Worm (Caenorhabditis elegans): ENCODE measurements around the gene C04G6.2.

Gene C04G6.2

ce11 chrII:5092362-5093281 is at the start of gene C04G6.2:
Gene C04G6.2 (plus strand): TSS chrII:5093231.
- TF ChIP-seq lin-13 (GFP tag; optimal IDR thresholded peaks at IDR 0.05): peak; percentile 31
- no peak for TF ChIP-seq elt-3 (tag; optimal IDR thresholded peaks at IDR 0.05)
- no peak for TF ChIP-seq lin-39 (tag; optimal IDR thresholded peaks at IDR 0.05)
- no peak for TF ChIP-seq nhr-10 (tag; optimal IDR thresholded peaks at IDR 0.05)
- no peak for TF ChIP-seq ztf-11 (tag; optimal IDR thresholded peaks at IDR 0.05)
- no peak for TF ChIP-seq elt-1 (tag; optimal IDR thresholded peaks at IDR 0.05)
- peak; percentile 5 for TF ChIP-seq snpc-4 (tag; optimal IDR thresholded peaks at IDR 0.05)
- TF ChIP-seq nhr-6 (tag; optimal IDR thresholded peaks at IDR 0.05): peak; percentile 18
- peak; percentile 22 for TF ChIP-seq egl-27 (tag; optimal IDR thresholded peaks at IDR 0.05)
- TF ChIP-seq unc-62 (GFP tag; optimal IDR thresholded peaks at IDR 0.05): no peak
- peak; percentile 37 for TF ChIP-seq ama-1 (optimal IDR thresholded peaks at IDR 0.05)
- no peak for TF ChIP-seq mbf-1 (tag; optimal IDR thresholded peaks at IDR 0.05)
- peak; percentile 51 for TF ChIP-seq unc-55 (GFP tag; optimal IDR thresholded peaks at IDR 0.05)
- TF ChIP-seq gmeb-1 (tag; optimal IDR thresholded peaks at IDR 0.05): peak; percentile 36
- peak; percentile 69 for TF ChIP-seq sma-9 (GFP tag; optimal IDR thresholded peaks at IDR 0.05)
- TF ChIP-seq sma-9 (tag; optimal IDR thresholded peaks at IDR 0.05): no peak
- TF ChIP-seq lsy-2 (tag; optimal IDR thresholded peaks at IDR 0.05): peak in 1 of 2 experiments; percentile 71
- TF ChIP-seq mdl-1 (tag; optimal IDR thresholded peaks at IDR 0.05): peak in 1 of 2 experiments; percentile 36
- peak; percentile 84 for TF ChIP-seq F13H6.1 (tag; optimal IDR thresholded peaks at IDR 0.05)
- TF ChIP-seq ceh-82 (tag; optimal IDR thresholded peaks at IDR 0.05): no peak
- TF ChIP-seq sma-3 (GFP tag; optimal IDR thresholded peaks at IDR 0.05): peak; percentile 32
- no peak for TF ChIP-seq nhr-25 (tag; optimal IDR thresholded peaks at IDR 0.05)
- TF ChIP-seq skn-1 (tag; optimal IDR thresholded peaks at IDR 0.05): no peak
- TF ChIP-seq dmd-4 (tag; optimal IDR thresholded peaks at IDR 0.05): no peak
- TF ChIP-seq ztf-4 (tag; optimal IDR thresholded peaks at IDR 0.05): peak; percentile 11
- TF ChIP-seq fos-1 (tag; optimal IDR thresholded peaks at IDR 0.05): peak; percentile 19
- peak; percentile 75 for TF ChIP-seq C34F6.9 (tag; optimal IDR thresholded peaks at IDR 0.05)
- no peak for TF ChIP-seq Y55F3AM.14 (GFP tag; optimal IDR thresholded peaks at IDR 0.05)
- TF ChIP-seq peb-1 (tag; optimal IDR thresholded peaks at IDR 0.05): no peak
- peak; percentile 62 for TF ChIP-seq crh-2 (tag; optimal IDR thresholded peaks at IDR 0.05)
- TF ChIP-seq blmp-1 (tag; optimal IDR thresholded peaks at IDR 0.05; ENCODE audit: insufficient read depth): no peak
- peak; percentile 55 for TF ChIP-seq nhr-129 (tag; optimal IDR thresholded peaks at IDR 0.05)
- no peak for TF ChIP-seq mab-5 (tag; optimal IDR thresholded peaks at IDR 0.05)

- TF ChIP-seq sem-4 (tag; optimal IDR thresholded peaks at IDR 0.05) (peak; percentile 6), lin-11 (tag; optimal IDR thresholded peaks at IDR 0.05) (no peak), ztf-4 (tag; optimal IDR thresholded peaks at IDR 0.05) (no peak), nhr-6 (tag; optimal IDR thresholded peaks at IDR 0.05) (no peak), ceh-16 (tag; optimal IDR thresholded peaks at IDR 0.05) (no peak), crh-2 (tag; optimal IDR thresholded peaks at IDR 0.05) (no peak), C34F6.9 (tag; optimal IDR thresholded peaks at IDR 0.05) (peak; percentile 7), nhr-129 (tag; optimal IDR thresholded peaks at IDR 0.05) (peak; percentile 10), zag-1 (tag; optimal IDR thresholded peaks at IDR 0.05) (no peak), nhr-10 (tag; optimal IDR thresholded peaks at IDR 0.05) (no peak), lsy-2 (tag; optimal IDR thresholded peaks at IDR 0.05) (peak in 1 of 2 experiments; percentile 2), unc-55 (GFP tag; optimal IDR thresholded peaks at IDR 0.05) (peak; percentile 46)
Measured at ce11 chrII:5046209-5047200, 46.5 kb upstream of the C04G6.2 start.
